Worm (Caenorhabditis elegans) whole organism, L4/young adult: ENCODE results near the gene sru-45.

ENCODE experiments used
- W03F9.2 ChIP-seq: fragments of 150-350 bp; optimal IDR thresholded peaks from 2 replicates; lab custom pipeline; 2014; ENCODE audit warnings: missing biosample characterization, missing genetic modification characterization
- dao-5 ChIP-seq: sonication (generic microtip); optimal IDR thresholded peaks from 2 replicates; lab custom pipeline; 2016; ENCODE audit warnings: missing genotype, missing genetic modification characterization, moderate library complexity, missing compliant biosample characterization
- him-1 ChIP-seq: sonication (generic microtip); optimal IDR thresholded peaks from 2 replicates; lab custom pipeline; 2016; ENCODE audit warnings: missing genotype, missing genetic modification reagents, missing genetic modification characterization, missing compliant biosample characterization

sru-45 gene

ce11 chrV:16598437-16598836, 32.7 kb downstream of the sru-45 start:
- TF ChIP-seq him-1 (tag; lab: Kevin White, UChicago): no peak
- no peak for TF ChIP-seq W03F9.2
- no peak for TF ChIP-seq dao-5 (tag; lab: Kevin White, UChicago)

- TF ChIP-seq W03F9.2 (no peak), dao-5 (tag; lab: Kevin White, UChicago) (no peak), him-1 (tag; lab: Kevin White, UChicago) (no peak)
Measured at ce11 chrV:16599835-16600234, 34.1 kb downstream of the sru-45 start.

ce11 chrV:16600623-16601022, 34.9 kb downstream of the sru-45 start, which contains the start of gene T03E6.9:
TSS of gene T03E6.9 (minus strand) at chrV:16600723.
- TF ChIP-seq him-1 (tag; lab: Kevin White, UChicago): no peak
- TF ChIP-seq W03F9.2: no peak
- no peak for TF ChIP-seq dao-5 (tag; lab: Kevin White, UChicago)

- no peak for TF ChIP-seq W03F9.2
- no peak for TF ChIP-seq dao-5 (tag; lab: Kevin White, UChicago)
- no peak for TF ChIP-seq him-1 (tag; lab: Kevin White, UChicago)
Measured at ce11 chrV:16603102-16603501, 37.4 kb downstream of the sru-45 start, which contains the start of gene T03E6.8. TSS of gene T03E6.8 (minus strand) at chrV:16603202.

- TF ChIP-seq him-1 (tag; lab: Kevin White, UChicago): no peak
- TF ChIP-seq W03F9.2: no peak
- no peak for TF ChIP-seq dao-5 (tag; lab: Kevin White, UChicago)
Measured at ce11 chrV:16604301-16604700, 38.6 kb downstream of the sru-45 start.

ce11 chrV:16605463-16605862, 39.7 kb downstream of the sru-45 start:
- TF ChIP-seq dao-5 (tag; lab: Kevin White, UChicago) (no peak), him-1 (tag; lab: Kevin White, UChicago) (no peak), W03F9.2 (no peak)

- TF ChIP-seq W03F9.2 (no peak), him-1 (tag; lab: Kevin White, UChicago) (no peak), dao-5 (tag; lab: Kevin White, UChicago) (no peak)
Measured at ce11 chrV:16606313-16606712, 40.6 kb downstream of the sru-45 start, which contains the start of gene Y32B12C.1. TSS of gene Y32B12C.1 (plus strand) at chrV:16606613.

ce11 chrV:16608478-16608877, 42.7 kb downstream of the sru-45 start:
- TF ChIP-seq W03F9.2: no peak
- no peak for TF ChIP-seq him-1 (tag; lab: Kevin White, UChicago)
- TF ChIP-seq dao-5 (tag; lab: Kevin White, UChicago): no peak

ce11 chrV:16610094-16610493, 44.4 kb downstream of the sru-45 start:
- no peak for TF ChIP-seq him-1 (tag; lab: Kevin White, UChicago)
- no peak for TF ChIP-seq dao-5 (tag; lab: Kevin White, UChicago)

- TF ChIP-seq W03F9.2 (no peak), him-1 (tag; lab: Kevin White, UChicago) (no peak), dao-5 (tag; lab: Kevin White, UChicago) (no peak)
Measured at ce11 chrV:16610791-16611385, 45.1 kb downstream of the sru-45 start, which contains the start of gene srw-54. TSS of gene srw-54 (plus strand) at chrV:16611335.
